Fruit fly (Drosophila melanogaster): ENCODE data around the gene CG17612.

dm6 chr2L:4350683-4351324 lies 31.7 kb downstream of the CG17612 start:
- no peak for TF ChIP-seq CG5204 (GFP tag; optimal IDR thresholded peaks at IDR 0.05)
- no peak for TF ChIP-seq Hr96 (GFP tag; optimal IDR thresholded peaks at IDR 0.05)
- TF ChIP-seq CG11617 (GFP tag; optimal IDR thresholded peaks at IDR 0.05), result no peak
- no peak for TF ChIP-seq kay (GFP tag; ENCODE audit: borderline replicate concordance)
- TF ChIP-seq Clk (GFP tag; optimal IDR thresholded peaks at IDR 0.05), result no peak
- no peak for TF ChIP-seq cnc (optimal IDR thresholded peaks at IDR 0.05)
- TF ChIP-seq CG1620 (GFP tag; optimal IDR thresholded peaks at IDR 0.05), result no peak
- TF ChIP-seq tj (GFP tag; optimal IDR thresholded peaks at IDR 0.05), result no peak
- TF ChIP-seq Mnt (GFP tag; optimal IDR thresholded peaks at IDR 0.05), result no peak
- no peak for TF ChIP-seq CG14711 (tag; optimal IDR thresholded peaks at IDR 0.05)
- TF ChIP-seq bab1 (GFP tag; optimal IDR thresholded peaks at IDR 0.05), result no peak
- no peak for TF ChIP-seq cic (GFP tag; optimal IDR thresholded peaks at IDR 0.05)

Data from whole organism, adult.